Fruit fly (Drosophila melanogaster) whole organism, embryonic: ENCODE data around the gene CG15046.

Source experiments
- CG11093 ChIP-seq: fragments of 200-800 bp; sonication (Bioruptor generic); IDR thresholded peaks from 3 replicates; pipeline ENCODE4 v1.3.6; 2022; ENCODE audit warnings: missing biosample characterization, missing genetic modification characterization
- CG11398 ChIP-seq: fragments of 200-800 bp; sonication (Bioruptor generic); optimal IDR thresholded peaks from 2 replicates; lab custom pipeline; 2016; ENCODE audit warnings: missing biosample characterization, missing genetic modification characterization
- CG12071 ChIP-seq: fragments of 200-800 bp; sonication (Bioruptor generic); optimal IDR thresholded peaks from 3 replicates; lab custom pipeline; 2018; ENCODE audit warnings: missing biosample characterization, mild to moderate bottlenecking, missing genetic modification characterization
- CG15011 ChIP-seq: fragments of 200-800 bp; sonication (Bioruptor generic); optimal IDR thresholded peaks from 3 replicates; lab custom pipeline; 2018; ENCODE audit warnings: missing biosample characterization, mild to moderate bottlenecking, missing genetic modification characterization
- CG1529 ChIP-seq: fragments of 200-800 bp; sonication (Bioruptor generic); optimal IDR thresholded peaks from 3 replicates; lab custom pipeline; 2018; ENCODE audit warnings: missing biosample characterization, missing genetic modification characterization
- CG16815 ChIP-seq: fragments of 200-800 bp; sonication (Bioruptor generic); optimal IDR thresholded peaks from 3 replicates; lab custom pipeline; 2017; ENCODE audit warnings: missing biosample characterization, mild to moderate bottlenecking, missing genetic modification characterization
- CG17186 ChIP-seq: fragments of 200-800 bp; sonication (Bioruptor generic); optimal IDR thresholded peaks from 3 replicates; lab custom pipeline; 2017; ENCODE audit warnings: missing biosample characterization, missing genetic modification reagents, missing genetic modification characterization
- CG17385 ChIP-seq: fragments of 200-800 bp; sonication (Bioruptor generic); optimal IDR thresholded peaks from 3 replicates; lab custom pipeline; 2018; ENCODE audit warnings: missing biosample characterization, mild to moderate bottlenecking, missing genetic modification characterization
- CG18262 ChIP-seq: fragments of 200-800 bp; optimal IDR thresholded peaks from 3 replicates; lab custom pipeline; 2019; ENCODE audit warnings: missing biosample characterization, mild to moderate bottlenecking, missing genetic modification characterization, moderate library complexity
- CG30431 ChIP-seq: fragments of 200-800 bp; sonication (Bioruptor generic); optimal IDR thresholded peaks from 2 replicates; lab custom pipeline; 2017; ENCODE audit warnings: missing biosample characterization, missing genetic modification characterization
- CG3065 ChIP-seq: fragments of 200-800 bp; sonication (Bioruptor generic); optimal IDR thresholded peaks from 2 replicates; lab custom pipeline; 2016; ENCODE audit warnings: missing biosample characterization, missing genetic modification characterization
- CG4424 ChIP-seq: fragments of 200-800 bp; sonication (Bioruptor generic); optimal IDR thresholded peaks from 3 replicates; lab custom pipeline; 2016; ENCODE audit warnings: missing biosample characterization, missing genetic modification characterization
- CG6254 ChIP-seq: fragments of 200-800 bp; sonication (Bioruptor generic); optimal IDR thresholded peaks from 3 replicates; lab custom pipeline; 2017; ENCODE audit warnings: mild to moderate bottlenecking, missing biosample characterization, missing genetic modification reagents, missing genetic modification characterization
- CG6689 ChIP-seq: fragments of 200-800 bp; sonication (Bioruptor generic); IDR thresholded peaks from 2 replicates; pipeline ENCODE4 v1.3.6; 2022; ENCODE audit warnings: missing biosample characterization, missing genetic modification characterization
- CG7372 ChIP-seq: fragments of 200-800 bp; sonication (Bioruptor generic); IDR thresholded peaks from 2 replicates; pipeline ENCODE4 v1.3.6; 2022; ENCODE audit warnings: missing biosample characterization, missing genetic modification characterization
- CG7745 ChIP-seq: fragments of 200-800 bp; sonication (Bioruptor generic); optimal IDR thresholded peaks from 2 replicates; lab custom pipeline; 2018; ENCODE audit warnings: missing biosample characterization, mild to moderate bottlenecking, missing genetic modification characterization, moderate library complexity
- CG7987 ChIP-seq: fragments of 200-800 bp; sonication (Bioruptor generic); optimal IDR thresholded peaks from 2 replicates; lab custom pipeline; 2018; ENCODE audit warnings: missing biosample characterization, mild to moderate bottlenecking, missing genetic modification characterization, moderate library complexity
- Dp ChIP-seq: fragments of 200-800 bp; sonication (Bioruptor generic); optimal IDR thresholded peaks from 2 replicates; lab custom pipeline; 2018; ENCODE audit warnings: missing biosample characterization, mild to moderate bottlenecking, missing genetic modification characterization, moderate library complexity
- E2f1 ChIP-seq: fragments of 200-800 bp; sonication (Bioruptor generic); IDR thresholded peaks from 2 replicates; pipeline ENCODE4 v1.3.6; 2022; ENCODE audit warnings: missing biosample characterization, missing genetic modification characterization
- HHEX ChIP-seq: fragments of 200-800 bp; sonication (Bioruptor generic); optimal IDR thresholded peaks from 3 replicates; lab custom pipeline; 2017; ENCODE audit warnings: missing biosample characterization, mild to moderate bottlenecking, missing genetic modification characterization, missing genetic modification reagents
- Hey ChIP-seq: fragments of 200-800 bp; sonication (Bioruptor generic); optimal IDR thresholded peaks from 3 replicates; lab custom pipeline; 2018; ENCODE audit warnings: missing biosample characterization, mild to moderate bottlenecking, missing genetic modification characterization
- HmgZ ChIP-seq: fragments of 200-800 bp; sonication (Bioruptor generic); optimal IDR thresholded peaks from 2 replicates; lab custom pipeline; 2018; ENCODE audit warnings: missing biosample characterization, mild to moderate bottlenecking, missing genetic modification characterization
- Hr3 ChIP-seq: fragments of 200-800 bp; sonication (Bioruptor generic); optimal IDR thresholded peaks from 3 replicates; lab custom pipeline; 2016; ENCODE audit warnings: missing biosample characterization, missing genetic modification characterization
- Hsf ChIP-seq: fragments of 200-800 bp; sonication (Bioruptor generic); optimal IDR thresholded peaks from 3 replicates; lab custom pipeline; 2016; ENCODE audit warnings: missing biosample characterization, missing genetic modification characterization
- Jarid2 ChIP-seq: fragments of 200-800 bp; sonication (Bioruptor generic); optimal IDR thresholded peaks from 3 replicates; lab custom pipeline; 2017; ENCODE audit warnings: mild to moderate bottlenecking, missing biosample characterization, missing genetic modification reagents, missing genetic modification characterization
- Kr ChIP-seq: fragments of 200-800 bp; sonication (Bioruptor generic); optimal IDR thresholded peaks from 2 replicates; lab custom pipeline; 2017; ENCODE audit warnings: missing biosample characterization, mild to moderate bottlenecking, missing genetic modification characterization
- Nf-YA ChIP-seq: fragments of 200-800 bp; sonication (Bioruptor generic); IDR thresholded peaks from 2 replicates; pipeline ENCODE4 v1.3.6; 2022; ENCODE audit warnings: missing biosample characterization, missing genetic modification characterization
- PHDP ChIP-seq: fragments of 200-800 bp; sonication (Bioruptor generic); optimal IDR thresholded peaks from 3 replicates; lab custom pipeline; 2018; ENCODE audit warnings: missing biosample characterization, mild to moderate bottlenecking, missing genetic modification characterization, moderate library complexity
- Xbp1 ChIP-seq: fragments of 200-800 bp; sonication (Bioruptor generic); optimal IDR thresholded peaks from 3 replicates; lab custom pipeline; 2016; ENCODE audit warnings: missing biosample characterization, mild to moderate bottlenecking, missing genetic modification characterization
- Xrp1 ChIP-seq: fragments of 200-800 bp; sonication (Bioruptor generic); IDR thresholded peaks from 2 replicates; pipeline ENCODE4 v1.3.6; 2022; ENCODE audit warnings: missing biosample characterization, missing genetic modification characterization
- bsh ChIP-seq, 2 experiments: fragments of 200-800 bp; sonication (Bioruptor generic); optimal IDR thresholded peaks; 2 replicates each; lab custom pipeline; 2017 to 2018; ENCODE audit warnings: mild to moderate bottlenecking in 2 of 2, missing biosample characterization in 2 of 2, missing genetic modification characterization in 2 of 2, moderate library complexity in 1 of 2
- crol ChIP-seq: fragments of 200-800 bp; sonication (Bioruptor generic); IDR thresholded peaks from 2 replicates; pipeline ENCODE4 v1.3.6; 2022; ENCODE audit warnings: missing biosample characterization, missing genetic modification characterization
- crp ChIP-seq, 2 experiments: fragments of 200-800 bp; sonication (Bioruptor generic); optimal IDR thresholded peaks; 2 replicates in 1 of 2; 3 replicates in 1 of 2; lab custom pipeline; 2017; ENCODE audit warnings: missing biosample characterization in 2 of 2, missing genetic modification characterization in 2 of 2, mild to moderate bottlenecking in 1 of 2, moderate library complexity in 1 of 2
- danr ChIP-seq: fragments of 200-800 bp; sonication (Bioruptor generic); IDR thresholded peaks from 2 replicates; pipeline ENCODE4 v1.3.6; 2022; ENCODE audit warnings: missing biosample characterization, missing genetic modification characterization
- ems ChIP-seq: fragments of 200-800 bp; sonication (Bioruptor generic); optimal IDR thresholded peaks from 3 replicates; lab custom pipeline; 2016; ENCODE audit warnings: missing biosample characterization, missing genetic modification characterization
- gcm ChIP-seq: fragments of 200-800 bp; sonication (Bioruptor generic); optimal IDR thresholded peaks from 2 replicates; lab custom pipeline; 2019; ENCODE audit warnings: missing biosample characterization, mild to moderate bottlenecking, missing genetic modification characterization, moderate library complexity
- gfzf ChIP-seq: fragments of 200-800 bp; sonication (Bioruptor generic); optimal IDR thresholded peaks from 2 replicates; lab custom pipeline; 2016; ENCODE audit warnings: missing biosample characterization, mild to moderate bottlenecking, missing genetic modification characterization, moderate library complexity
- gro ChIP-seq: fragments of 200-800 bp; sonication (Bioruptor generic); optimal IDR thresholded peaks from 2 replicates; lab custom pipeline; 2016; ENCODE audit warnings: missing biosample characterization, missing genetic modification characterization
- kah ChIP-seq: fragments of 200-800 bp; sonication (Bioruptor generic); optimal IDR thresholded peaks from 2 replicates; lab custom pipeline; 2018; ENCODE audit warnings: missing biosample characterization, mild to moderate bottlenecking, missing genetic modification characterization
- odd ChIP-seq: fragments of 200-800 bp; sonication (Bioruptor generic); optimal IDR thresholded peaks from 2 replicates; lab custom pipeline; 2017; ENCODE audit warnings: missing biosample characterization, mild to moderate bottlenecking, missing genetic modification characterization
- phol ChIP-seq: fragments of 200-800 bp; sonication (Bioruptor generic); optimal IDR thresholded peaks from 3 replicates; lab custom pipeline; 2018; ENCODE audit warnings: missing biosample characterization, mild to moderate bottlenecking, missing genetic modification characterization, moderate library complexity
- pnt ChIP-seq: fragments of 200-800 bp; sonication (Bioruptor generic); optimal IDR thresholded peaks from 3 replicates; lab custom pipeline; 2016; ENCODE audit warnings: missing biosample characterization, missing genetic modification characterization
- ranshi ChIP-seq: fragments of 200-800 bp; sonication (Bioruptor generic); IDR thresholded peaks from 2 replicates; pipeline ENCODE4 v1.3.6; 2022; ENCODE audit warnings: missing biosample characterization, missing genetic modification characterization
- slou ChIP-seq: fragments of 200-800 bp; sonication (Bioruptor generic); optimal IDR thresholded peaks from 3 replicates; lab custom pipeline; 2016; ENCODE audit warnings: missing biosample characterization, missing genetic modification characterization
- sqz ChIP-seq: fragments of 200-800 bp; sonication (Bioruptor generic); optimal IDR thresholded peaks from 3 replicates; lab custom pipeline; 2018; ENCODE audit warnings: missing biosample characterization, mild to moderate bottlenecking, missing genetic modification characterization
- vfl ChIP-seq: fragments of 200-800 bp; sonication (Bioruptor generic); optimal IDR thresholded peaks from 2 replicates; lab custom pipeline; 2016; ENCODE audit warnings: missing biosample characterization, missing genetic modification characterization
- yki ChIP-seq: fragments of >200 bp; optimal IDR thresholded peaks from 3 replicates; lab custom pipeline; 2018
- z ChIP-seq: fragments of 200-800 bp; sonication (Bioruptor generic); IDR thresholded peaks from 3 replicates; pipeline ENCODE4 v1.3.6; 2022; ENCODE audit warnings: missing biosample characterization, missing genetic modification characterization

Gene CG15046

DNA sequence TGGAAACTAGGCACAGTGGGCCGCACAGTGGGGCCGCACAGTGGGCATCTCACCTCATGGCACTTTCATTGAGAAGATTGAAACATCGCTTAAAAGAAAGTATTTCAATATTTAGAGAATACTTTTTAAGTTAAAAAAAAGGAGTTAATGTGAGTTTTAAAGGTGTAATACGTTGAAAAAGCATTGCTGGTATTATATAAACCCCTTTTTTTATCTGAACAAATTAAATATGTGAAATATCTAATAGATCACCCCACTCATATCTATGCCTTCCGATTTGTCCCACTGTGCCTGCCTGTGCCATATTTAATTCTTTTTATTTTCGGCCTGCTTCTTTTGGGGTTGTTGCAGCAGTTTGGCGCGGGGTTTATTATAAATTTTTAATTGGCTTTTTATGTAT, 43.9 kb upstream of the CG15046 start (continued):
- TF ChIP-seq Kr (no peak), Hr3 (GFP tag; lab: Kevin White, UChicago) (peak; percentile 41), CG17186 (GFP tag; lab: Kevin White, UChicago) (no peak), odd (GFP tag; lab: Kevin White, UChicago) (no peak), CG30431 (GFP tag; lab: Kevin White, UChicago) (no peak), Dp (no peak), CG3065 (GFP tag; lab: Kevin White, UChicago) (no peak), CG1529 (GFP tag; lab: Kevin White, UChicago) (peak; percentile 15), CG12071 (GFP tag; lab: Kevin White, UChicago) (no peak), ranshi (GFP tag; lab: Robert Waterston, UW) (no peak), CG7987 (no peak), Nf-YA (GFP tag; lab: Robert Waterston, UW) (no peak), HHEX (no peak), Jarid2 (no peak), PHDP (peak; percentile 46), ems (GFP tag; lab: Kevin White, UChicago) (no peak), crp (GFP tag; optimal IDR thresholded peaks at IDR 0.05; lab: Kevin White, UChicago) (no peak), slou (GFP tag; lab: Kevin White, UChicago) (peak; percentile 22), vfl (no peak), CG7745 (tag; lab: Kevin White, UChicago) (no peak), CG7372 (GFP tag; lab: Robert Waterston, UW) (no peak), gro (no peak), CG6689 (GFP tag; lab: Robert Waterston, UW) (peak; percentile 30; the same call in 1 of the 2 replicates), CG11398 (GFP tag; lab: Kevin White, UChicago) (no peak), yki (lab: Kevin White, UChicago) (no peak), z (no peak), HmgZ (tag; lab: Kevin White, UChicago) (no peak), pnt (GFP tag; lab: Kevin White, UChicago) (no peak), CG11093 (no peak)
- TF ChIP-seq, all 482 proteins: peak for 95

DNA sequence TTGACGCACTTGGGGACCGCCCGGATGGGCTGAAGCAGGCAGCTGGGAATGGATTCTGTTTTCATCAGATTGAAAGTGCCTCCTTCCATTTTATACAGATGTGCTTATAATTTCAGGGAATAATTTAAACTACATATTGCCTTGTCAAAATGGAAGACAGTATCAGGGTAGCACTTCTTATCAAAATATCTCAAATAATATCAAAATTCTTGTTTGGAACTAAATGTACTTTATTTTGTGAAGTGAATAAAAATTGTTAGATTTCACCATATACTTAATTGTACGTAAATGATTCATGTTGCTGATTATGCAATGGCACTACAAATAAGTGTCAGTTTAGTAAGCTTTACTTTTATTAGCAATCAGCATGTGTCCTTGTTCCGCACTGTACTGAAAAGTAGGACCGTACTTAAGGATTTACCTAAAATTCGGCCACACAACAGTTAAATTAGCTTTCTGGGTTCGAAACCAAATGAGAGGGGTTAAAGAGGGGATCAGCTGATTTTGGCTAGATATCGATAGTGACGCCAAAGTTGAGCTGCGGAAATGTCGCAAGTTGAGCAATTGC, 38.8 kb upstream of the CG15046 start, which contains the start of the genes CG15042 and CG15047:
Gene CG15042 (minus strand): TSS at position 101 of the 568 bp plus-strand sequence.
Gene CG15047 (plus strand): TSS at position 518 of the 568 bp plus-strand sequence.
- peak; percentile 7 for TF ChIP-seq gfzf (GFP tag; lab: Kevin White, UChicago)
- no peak for TF ChIP-seq Xrp1

DNA sequence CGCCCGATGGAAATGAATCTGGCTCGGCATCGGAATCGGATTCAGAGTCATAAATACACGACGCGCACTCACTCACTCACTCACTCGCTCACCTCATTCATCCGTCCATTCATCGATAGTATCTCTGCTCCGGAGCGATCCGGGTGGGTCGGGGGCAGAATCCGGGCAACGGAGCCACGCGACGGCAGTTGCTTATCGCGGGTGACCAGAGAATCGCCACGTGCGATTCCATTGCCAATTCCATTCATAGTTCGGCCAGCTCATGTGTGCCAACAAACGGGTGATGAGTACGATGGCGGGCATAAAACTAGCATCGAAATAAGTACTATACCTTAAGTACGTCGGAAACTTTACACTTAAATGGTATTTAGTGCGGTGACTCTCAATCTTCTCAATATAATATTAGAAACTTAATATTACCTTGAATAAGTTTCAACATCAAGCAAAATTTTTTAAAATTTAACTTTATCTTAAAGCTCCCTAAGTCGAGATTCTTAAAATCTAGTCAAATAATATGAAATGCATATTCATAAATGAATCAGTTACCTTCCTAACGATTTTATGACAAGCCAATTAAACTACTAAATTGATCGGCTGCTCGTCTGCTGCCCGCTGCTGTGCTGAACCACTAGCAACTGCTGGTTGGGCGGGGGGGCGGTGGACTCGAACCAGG, 35.3 kb upstream of the CG15046 start:
- TF ChIP-seq Hey (tag; lab: Kevin White, UChicago) (peak; percentile 65), CG6254 (peak; percentile 50), E2f1 (GFP tag; lab: Robert Waterston, UW) (0 out of 2 replicates have a peak, but pooled peaks have one; percentile 9), crol (GFP tag; lab: Robert Waterston, UW) (0 out of 2 replicates have a peak, but pooled peaks have one; percentile 10), sqz (peak; percentile 29), Hsf (GFP tag; lab: Kevin White, UChicago) (peak; percentile 40), CG18262 (peak; percentile 82), CG15011 (GFP tag; lab: Kevin White, UChicago) (peak; percentile 16), phol (tag; lab: Kevin White, UChicago) (peak; percentile 71), bsh (GFP tag; optimal IDR thresholded peaks at IDR 0.05; lab: Kevin White, UChicago) (peak in 1 of 2 experiments; percentile 53), kah (GFP tag; lab: Kevin White, UChicago) (peak; percentile 1), CG17385 (GFP tag; lab: Kevin White, UChicago) (peak; percentile 7), danr (GFP tag; lab: Robert Waterston, UW) (0 out of 2 replicates have a peak, but pooled peaks have one; percentile 5), gcm (GFP tag; lab: Kevin White, UChicago) (peak; percentile 24), CG4424 (GFP tag; lab: Kevin White, UChicago) (peak; percentile 66), CG16815 (GFP tag; lab: Kevin White, UChicago) (peak; percentile 18), Xbp1 (GFP tag; lab: Kevin White, UChicago) (no peak)
